Fruit fly (Drosophila melanogaster) whole organism, larva: ENCODE data around the gene CG14655.

ENCODE experiments used
- noc ChIP-seq: fragments of 200-800 bp; sonication (Bioruptor generic); optimal IDR thresholded peaks from 3 replicates; lab custom pipeline; 2019; ENCODE audit warnings: missing biosample characterization, mild to moderate bottlenecking, missing genetic modification characterization, moderate library complexity

The CG14655 gene

DNA sequence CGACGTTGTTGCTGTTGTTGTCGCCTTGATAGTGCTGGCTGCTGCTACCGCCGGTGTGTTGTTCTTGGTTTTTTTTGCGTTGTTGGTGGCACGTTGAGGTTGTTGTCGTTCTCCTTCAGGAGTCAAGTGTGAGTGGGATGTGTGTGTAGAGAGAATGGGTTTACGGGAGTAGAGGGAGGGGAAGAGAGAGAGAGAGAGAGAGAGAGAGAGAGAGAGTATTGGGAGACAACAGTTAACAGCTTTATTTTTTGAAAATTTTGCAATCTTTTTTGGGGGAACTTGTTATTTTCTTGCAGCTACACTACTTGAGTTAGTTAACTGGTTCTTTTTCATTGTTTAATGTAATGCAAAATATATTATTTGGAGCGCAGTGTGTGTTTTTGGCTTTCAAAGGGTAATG is 17.5 kb upstream of the CG14655 start:
- no peak for TF ChIP-seq noc (tag; lab: Kevin White, UChicago)

- no peak for TF ChIP-seq noc (tag; lab: Kevin White, UChicago)
These were observed 4.5 kb upstream of the CG14655 start, which contains the start of gene Ccdc39 for dm6 chr3R:4784622-4785021. Ccdc39 (minus strand) TSS chr3R:4784722.

dm6 chr3R:4780721-4781120 is 619 bp upstream of the CG14655 start:
- no peak for TF ChIP-seq noc (tag; lab: Kevin White, UChicago)

dm6 chr3R:4775371-4775770 is 4.7 kb downstream of the CG14655 start:
- no peak for TF ChIP-seq noc (tag; lab: Kevin White, UChicago)

- no peak for TF ChIP-seq noc (tag; lab: Kevin White, UChicago)
These were observed 5.1 kb downstream of the CG14655 start, which contains the start of gene CG44088 for dm6 chr3R:4774953-4775352. CG44088 (minus strand) TSS chr3R:4775053.

dm6 chr3R:4773097-4773496 is 7.0 kb downstream of the CG14655 start, which contains the start of gene CG44098:
CG44098 (minus strand) TSS chr3R:4773197.
- TF ChIP-seq noc (tag; lab: Kevin White, UChicago), result peak; percentile 38

- TF ChIP-seq noc (tag; lab: Kevin White, UChicago), result no peak
These were observed 8.8 kb downstream of the CG14655 start for dm6 chr3R:4771319-4771718.

dm6 chr3R:4768711-4769239 is 11.3 kb downstream of the CG14655 start:
- TF ChIP-seq noc (tag; lab: Kevin White, UChicago), result no peak

DNA sequence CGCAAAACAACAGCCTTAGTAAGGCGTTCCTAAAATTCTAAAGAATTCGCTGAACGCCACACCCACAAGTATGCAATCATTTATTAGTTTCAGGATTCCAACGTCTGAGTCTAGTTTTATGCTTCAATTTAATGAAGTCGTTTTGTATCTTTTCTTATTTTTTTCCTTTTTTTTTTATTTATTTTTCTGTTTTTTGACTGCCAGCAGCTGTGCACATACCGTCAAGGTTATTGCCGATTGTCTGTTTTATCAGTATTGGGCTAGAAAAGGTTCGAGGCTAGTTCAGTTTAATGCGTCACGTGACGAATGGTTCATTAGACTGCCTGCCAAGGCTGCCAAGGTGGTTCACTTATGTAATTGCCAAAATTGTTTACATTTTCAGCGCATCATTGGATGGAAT is 18.7 kb downstream of the CG14655 start:
- TF ChIP-seq noc (tag; lab: Kevin White, UChicago), result no peak

dm6 chr3R:4749735-4750134 is 30.4 kb downstream of the CG14655 start, which contains the start of gene atms:
atms (plus strand) TSS chr3R:4750035.
- no peak for TF ChIP-seq noc (tag; lab: Kevin White, UChicago)

- no peak for TF ChIP-seq noc (tag; lab: Kevin White, UChicago)
These were observed 31.0 kb downstream of the CG14655 start, which contains the start of gene tacc for dm6 chr3R:4748888-4749717. tacc (minus strand) TSS chr3R:4749056.

DNA sequence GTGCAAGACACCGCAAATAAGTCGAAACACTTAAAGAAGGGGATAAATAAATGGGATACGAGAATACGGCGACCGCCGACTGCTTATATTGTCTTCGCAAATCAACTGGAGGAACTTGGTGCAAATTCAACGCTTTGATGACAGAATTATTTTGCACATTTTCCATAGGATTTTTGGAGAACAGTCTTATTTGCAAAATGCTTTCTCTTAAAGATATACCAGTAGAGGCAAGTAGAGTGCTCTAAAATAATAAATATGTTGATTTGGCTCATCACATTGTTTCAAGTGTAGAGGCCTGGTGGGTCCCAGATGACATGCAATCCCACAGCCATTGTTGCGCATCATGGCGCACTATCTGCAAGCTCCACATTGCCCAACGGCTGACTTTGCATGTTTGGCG is 32.8 kb downstream of the CG14655 start:
- no peak for TF ChIP-seq noc (tag; lab: Kevin White, UChicago)

DNA sequence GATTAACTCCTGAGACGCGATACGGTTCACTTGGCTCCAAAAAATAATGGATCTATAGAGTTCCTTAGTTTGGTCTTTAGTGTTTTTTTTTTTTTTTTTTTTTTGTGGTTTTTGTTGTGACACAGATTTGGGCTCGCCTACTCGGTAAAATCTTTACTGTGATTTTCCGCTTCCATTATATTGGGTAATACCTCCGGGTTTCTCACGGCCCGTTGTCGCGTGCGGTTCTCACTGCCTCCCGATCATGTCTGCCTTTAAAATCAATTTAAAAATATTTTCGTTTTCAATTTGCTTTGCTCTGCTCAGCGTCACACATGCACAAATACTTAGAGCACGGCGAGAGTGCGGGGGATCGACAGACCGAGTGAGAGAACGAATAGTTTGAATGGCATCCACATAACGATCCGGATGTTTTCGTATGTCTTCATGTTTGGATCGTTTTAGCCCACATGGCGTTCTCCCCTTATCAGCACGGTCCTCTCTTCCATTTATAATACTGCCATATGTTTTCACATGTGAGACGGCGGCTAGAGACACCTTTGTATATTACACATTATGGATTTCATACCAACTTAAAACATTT is 33.8 kb downstream of the CG14655 start:
- TF ChIP-seq noc (tag; lab: Kevin White, UChicago), result peak; percentile 19

DNA sequence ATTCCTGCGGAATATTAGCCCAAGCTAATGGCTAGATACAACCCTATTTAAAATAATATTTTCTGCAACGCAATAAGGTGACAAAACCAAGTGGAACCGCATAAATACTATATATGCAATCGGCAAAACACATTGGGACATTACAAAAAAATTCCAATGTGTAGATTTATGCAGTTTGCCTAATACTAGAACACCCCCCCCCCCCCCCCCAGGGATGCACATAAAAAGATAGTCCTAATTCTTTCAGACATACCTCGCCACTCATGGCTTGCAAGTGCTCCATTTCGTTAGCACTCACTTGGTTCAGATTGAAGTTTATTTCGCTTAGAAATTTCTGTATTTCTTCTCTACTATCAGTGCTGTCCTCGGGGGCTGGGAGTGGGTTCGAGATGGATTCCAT is 34.6 kb downstream of the CG14655 start:
- no peak for TF ChIP-seq noc (tag; lab: Kevin White, UChicago)

DNA sequence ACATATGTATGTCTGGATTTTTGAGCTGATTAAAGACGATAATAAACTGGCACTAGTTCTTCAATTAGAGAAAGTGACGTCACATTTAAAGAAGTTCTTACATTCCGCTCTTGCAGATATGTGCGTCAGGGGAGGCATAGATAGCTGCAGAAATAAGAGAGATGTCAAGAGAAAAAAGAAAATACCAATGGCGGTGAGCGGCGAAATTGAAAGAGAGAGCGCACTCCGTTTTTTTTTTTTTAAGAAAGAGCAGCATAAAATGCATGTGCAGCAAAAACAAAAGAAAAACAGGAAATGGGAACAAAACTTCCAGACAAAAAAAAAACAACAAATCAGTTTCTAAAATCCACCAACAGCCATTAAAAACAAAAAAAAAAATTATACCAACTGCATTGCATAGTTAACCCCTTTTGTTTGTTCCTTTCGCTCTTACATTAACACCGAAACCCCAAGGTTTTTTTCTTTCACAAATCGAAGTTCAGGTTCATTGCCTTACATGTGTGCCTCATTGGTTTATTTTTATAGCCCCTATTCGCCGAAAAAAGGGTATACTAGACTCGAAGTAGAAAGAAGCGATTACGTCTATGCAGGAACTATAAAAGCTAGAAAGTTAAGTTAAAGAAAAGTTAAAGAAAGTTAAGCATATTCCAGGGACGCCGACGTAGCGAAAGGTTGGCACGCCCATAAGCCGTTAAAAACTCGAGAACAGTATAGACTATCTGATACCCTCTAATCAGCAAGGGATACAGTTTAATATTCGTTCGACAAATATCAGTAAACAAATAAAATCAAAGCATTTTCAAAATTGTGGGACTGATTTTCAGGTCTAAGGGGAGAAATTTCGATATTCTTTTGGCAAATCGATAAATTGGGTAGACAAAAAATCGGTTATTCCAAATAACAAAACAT is 39.3 kb downstream of the CG14655 start:
- no peak for TF ChIP-seq noc (tag; lab: Kevin White, UChicago)
